Worm (Caenorhabditis elegans) whole organism, L2 larva: Measurements from ENCODE around the gene cyn-3.

Source experiments
- C34F6.9 ChIP-seq: fragments of 150-350 bp; optimal IDR thresholded peaks from 2 replicates; lab custom pipeline; 2014; ENCODE audit warnings: missing biosample characterization, missing genetic modification characterization
- F13H6.1 ChIP-seq: sonication (generic microtip); optimal IDR thresholded peaks from 2 replicates; lab custom pipeline; 2016; ENCODE audit warnings: missing genetic modification characterization, missing compliant biosample characterization
- R02D3.7 ChIP-seq: fragments of 150-350 bp; optimal IDR thresholded peaks from 2 replicates; lab custom pipeline; 2014; ENCODE audit warnings: missing biosample characterization, missing genetic modification characterization
- Y55F3AM.14 ChIP-seq: fragments of 200-800 bp; sonication (Bioruptor generic); optimal IDR thresholded peaks from 2 replicates; lab custom pipeline; 2018; ENCODE audit warnings: mild to moderate bottlenecking, missing genetic modification characterization, missing compliant biosample characterization
- ZK546.5 ChIP-seq: sonication (generic microtip); optimal IDR thresholded peaks from 2 replicates; lab custom pipeline; 2017; ENCODE audit warnings: missing biosample characterization, missing genetic modification characterization
- alr-1 ChIP-seq: fragments of 150-350 bp; optimal IDR thresholded peaks from 2 replicates; lab custom pipeline; 2014; ENCODE audit warnings: missing biosample characterization, missing genetic modification characterization
- aly-2 ChIP-seq: fragments of 150-350 bp; optimal IDR thresholded peaks from 2 replicates; lab custom pipeline; 2014; ENCODE audit warnings: missing biosample characterization, missing genetic modification characterization
- ama-1 ChIP-seq: fragments of 150-350 bp; optimal IDR thresholded peaks from 2 replicates; lab custom pipeline; 2018; ENCODE audit warnings: inconsistent platforms
- blmp-1 ChIP-seq: sonication (generic microtip); optimal IDR thresholded peaks from 2 replicates; lab custom pipeline; 2017; ENCODE audit warnings: missing genetic modification characterization, mild to moderate bottlenecking, missing compliant biosample characterization, antibody characterized with exemption, moderate library complexity; ENCODE audit not compliant: insufficient read depth
- ceh-16 ChIP-seq: fragments of 150-350 bp; optimal IDR thresholded peaks from 2 replicates; lab custom pipeline; 2014; ENCODE audit warnings: missing biosample characterization, missing genetic modification characterization
- crh-2 ChIP-seq: sonication (generic microtip); optimal IDR thresholded peaks from 2 replicates; lab custom pipeline; 2017; ENCODE audit warnings: missing biosample characterization, missing genetic modification characterization
- dmd-4 ChIP-seq: sonication (generic microtip); optimal IDR thresholded peaks from 2 replicates; lab custom pipeline; 2017; ENCODE audit warnings: missing biosample characterization, missing genetic modification characterization
- egl-27 ChIP-seq: sonication (generic microtip); optimal IDR thresholded peaks from 3 replicates; lab custom pipeline; 2017; ENCODE audit warnings: missing biosample characterization, missing genetic modification reagents, missing genetic modification characterization
- elt-1 ChIP-seq: fragments of 150-350 bp; optimal IDR thresholded peaks from 2 replicates; lab custom pipeline; 2014; ENCODE audit warnings: missing biosample characterization, missing genetic modification characterization
- elt-3 ChIP-seq: sonication (generic microtip); optimal IDR thresholded peaks from 2 replicates; lab custom pipeline; 2017; ENCODE audit warnings: missing biosample characterization, missing genetic modification characterization
- fos-1 ChIP-seq: fragments of 150-350 bp; optimal IDR thresholded peaks from 2 replicates; lab custom pipeline; 2014; ENCODE audit warnings: missing biosample characterization, missing genetic modification characterization
- gmeb-1 ChIP-seq: fragments of 150-350 bp; optimal IDR thresholded peaks from 2 replicates; lab custom pipeline; 2014; ENCODE audit warnings: missing biosample characterization, missing genetic modification characterization
- lin-11 ChIP-seq: fragments of 150-350 bp; sonication (generic microtip); optimal IDR thresholded peaks from 2 replicates; lab custom pipeline; 2014; ENCODE audit warnings: missing biosample characterization, missing genetic modification characterization, inconsistent platforms, mixed read lengths
- lin-13 ChIP-seq: fragments of 150-350 bp; optimal IDR thresholded peaks from 2 replicates; lab custom pipeline; 2014; ENCODE audit warnings: missing biosample characterization, missing genetic modification reagents, missing genetic modification characterization
- lin-39 ChIP-seq: fragments of 150-350 bp; optimal IDR thresholded peaks from 2 replicates; lab custom pipeline; 2014; ENCODE audit warnings: missing biosample characterization, missing genetic modification reagents, missing genetic modification characterization
- lsy-2 ChIP-seq, 2 experiments: fragments of 150-350 bp in 1 of 2; sonication (generic microtip) in 1 of 2; optimal IDR thresholded peaks; 2 replicates each; lab custom pipeline; 2014 to 2017; ENCODE audit warnings: missing biosample characterization in 2 of 2, missing genetic modification characterization in 2 of 2
- mab-5 ChIP-seq: fragments of 150-350 bp; optimal IDR thresholded peaks from 2 replicates; lab custom pipeline; 2014; ENCODE audit warnings: missing biosample characterization, missing genetic modification characterization
- mbf-1 ChIP-seq: sonication (generic microtip); optimal IDR thresholded peaks from 2 replicates; lab custom pipeline; 2017; ENCODE audit warnings: missing biosample characterization, missing genetic modification characterization
- mdl-1 ChIP-seq, 2 experiments: fragments of 150-350 bp in 1 of 2; sonication (generic microtip) in 1 of 2; optimal IDR thresholded peaks; 2 replicates each; lab custom pipeline; 2017; ENCODE audit warnings: missing biosample characterization in 2 of 2, missing genetic modification characterization in 2 of 2
- nhr-10 ChIP-seq: sonication (generic microtip); optimal IDR thresholded peaks from 2 replicates; lab custom pipeline; 2017; ENCODE audit warnings: missing biosample characterization, missing genetic modification characterization
- nhr-11 ChIP-seq: fragments of 150-350 bp; optimal IDR thresholded peaks from 2 replicates; lab custom pipeline; 2014; ENCODE audit warnings: missing biosample characterization, missing genetic modification characterization
- nhr-12 ChIP-seq: fragments of 150-350 bp; optimal IDR thresholded peaks from 2 replicates; lab custom pipeline; 2014; ENCODE audit warnings: missing biosample characterization, missing genetic modification characterization
- nhr-129 ChIP-seq: fragments of 150-350 bp; optimal IDR thresholded peaks from 2 replicates; lab custom pipeline; 2014; ENCODE audit warnings: missing biosample characterization, missing genetic modification characterization
- nhr-21 ChIP-seq: fragments of 150-350 bp; optimal IDR thresholded peaks from 2 replicates; lab custom pipeline; 2014; ENCODE audit warnings: missing biosample characterization, missing genetic modification characterization
- nhr-23 ChIP-seq: fragments of 150-350 bp; optimal IDR thresholded peaks from 2 replicates; lab custom pipeline; 2014; ENCODE audit warnings: missing biosample characterization, missing genetic modification reagents, missing genetic modification characterization
- nhr-237 ChIP-seq: fragments of 150-350 bp; optimal IDR thresholded peaks from 2 replicates; lab custom pipeline; 2014; ENCODE audit warnings: missing biosample characterization, missing genetic modification characterization
- nhr-25 ChIP-seq: fragments of 150-350 bp; sonication (generic microtip); optimal IDR thresholded peaks from 3 replicates; lab custom pipeline; 2014; ENCODE audit warnings: missing biosample characterization, missing genetic modification characterization
- nhr-6 ChIP-seq: fragments of 150-350 bp; optimal IDR thresholded peaks from 2 replicates; lab custom pipeline; 2014; ENCODE audit warnings: missing biosample characterization, missing genetic modification characterization
- nhr-77 ChIP-seq: fragments of 150-350 bp; optimal IDR thresholded peaks from 2 replicates; lab custom pipeline; 2014; ENCODE audit warnings: missing biosample characterization, missing genetic modification characterization
- peb-1 ChIP-seq: fragments of 150-350 bp; optimal IDR thresholded peaks from 2 replicates; lab custom pipeline; 2014; ENCODE audit warnings: missing biosample characterization, missing genetic modification characterization
- sem-4 ChIP-seq: fragments of 150-350 bp; optimal IDR thresholded peaks from 2 replicates; lab custom pipeline; 2014; ENCODE audit warnings: missing biosample characterization, missing genetic modification reagents, missing genetic modification characterization
- skn-1 ChIP-seq: sonication (generic microtip); optimal IDR thresholded peaks from 2 replicates; lab custom pipeline; 2017; ENCODE audit warnings: missing biosample characterization, missing genetic modification characterization
- sma-3 ChIP-seq: sonication (generic microtip); optimal IDR thresholded peaks from 2 replicates; lab custom pipeline; 2016; ENCODE audit warnings: missing genetic modification reagents, missing genetic modification characterization, missing compliant biosample characterization
- sma-9 ChIP-seq, 2 experiments: fragments of 150-350 bp in 1 of 2; sonication (generic microtip) in 1 of 2; optimal IDR thresholded peaks; 2 replicates each; lab custom pipeline; 2014 to 2016; ENCODE audit warnings: missing genetic modification characterization in 2 of 2, mild to moderate bottlenecking in 1 of 2, missing biosample characterization in 1 of 2, missing compliant biosample characterization in 1 of 2, missing genetic modification reagents in 1 of 2, moderate library complexity in 1 of 2
- snpc-4 ChIP-seq: fragments of 150-350 bp; optimal IDR thresholded peaks from 2 replicates; lab custom pipeline; 2014; ENCODE audit warnings: missing biosample characterization, missing genetic modification characterization
- unc-39 ChIP-seq: fragments of 150-350 bp; optimal IDR thresholded peaks from 2 replicates; lab custom pipeline; 2014; ENCODE audit warnings: missing biosample characterization, missing genetic modification characterization
- unc-55 ChIP-seq: fragments of 150-350 bp; sonication (generic microtip); optimal IDR thresholded peaks from 3 replicates; lab custom pipeline; 2014; ENCODE audit warnings: missing biosample characterization, missing genetic modification reagents, missing genetic modification characterization
- unc-62 ChIP-seq: fragments of 150-350 bp; optimal IDR thresholded peaks from 2 replicates; lab custom pipeline; 2014; ENCODE audit warnings: missing biosample characterization, missing genetic modification reagents, missing genetic modification characterization
- zag-1 ChIP-seq: fragments of 150-350 bp; optimal IDR thresholded peaks from 2 replicates; lab custom pipeline; 2014; ENCODE audit warnings: missing biosample characterization, missing genetic modification characterization
- ztf-1 ChIP-seq: fragments of 200-800 bp; sonication (Bioruptor generic); conservative IDR thresholded peaks from 2 replicates; pipeline ENCODE4 v1.3.6; 2022; ENCODE audit warnings: missing genetic modification characterization, missing compliant biosample characterization
- ztf-11 ChIP-seq: sonication (generic microtip); optimal IDR thresholded peaks from 2 replicates; lab custom pipeline; 2017; ENCODE audit warnings: missing biosample characterization, missing genetic modification characterization
- ztf-4 ChIP-seq: fragments of 150-350 bp; optimal IDR thresholded peaks from 2 replicates; lab custom pipeline; 2014; ENCODE audit warnings: missing biosample characterization, missing genetic modification characterization

cyn-3 gene

DNA sequence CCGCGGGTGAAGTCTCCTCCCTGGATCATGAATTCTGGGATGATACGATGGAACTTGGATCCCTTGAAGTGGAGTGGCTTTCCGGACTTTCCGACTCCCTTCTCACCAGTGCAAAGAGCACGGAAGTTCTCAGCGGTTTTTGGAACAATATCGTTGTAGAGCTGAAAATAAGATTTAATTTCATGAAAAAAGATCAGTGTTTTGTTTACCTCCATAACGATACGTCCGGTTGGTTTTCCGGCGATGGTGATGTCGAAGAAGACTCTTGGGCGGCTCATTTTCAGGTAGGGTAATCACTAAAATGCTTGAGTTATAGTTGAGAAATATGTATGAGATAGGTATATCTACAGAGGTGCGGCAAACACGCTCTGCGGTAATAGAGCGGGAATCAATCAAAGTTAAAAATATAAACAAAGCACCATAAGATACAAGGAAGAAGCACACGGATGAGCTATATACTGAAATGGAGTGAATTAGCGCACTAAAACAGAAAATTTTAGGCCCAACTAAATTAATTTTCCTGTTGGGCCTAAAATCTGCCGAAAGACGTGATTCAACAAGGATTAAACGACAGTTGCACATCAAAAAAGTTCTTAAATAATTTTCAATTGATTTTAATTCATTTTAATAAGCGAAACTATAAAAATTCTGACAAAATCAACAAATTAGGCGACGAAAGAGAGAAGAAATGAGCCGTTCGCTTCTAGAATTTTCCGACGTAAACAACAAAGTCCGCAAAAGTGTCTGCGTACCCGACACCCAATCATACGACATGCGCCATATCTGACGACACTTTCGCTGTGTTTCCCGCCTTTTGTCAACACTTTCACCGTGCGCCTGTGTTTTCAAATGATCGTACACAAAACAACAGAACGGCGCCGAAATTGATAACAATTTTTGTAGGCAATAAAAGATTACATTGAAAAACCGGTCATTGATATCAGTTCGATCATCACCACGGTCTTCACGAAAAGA lies 2.4 kb upstream of the cyn-3 start, which contains the start of the genes cyn-7 and bath-36 (continued):
- peak; percentile 24 for TF ChIP-seq sem-4 (tag; lab: Kevin White, UChicago)
- peak; percentile 71 for TF ChIP-seq nhr-129 (tag; lab: Kevin White, UChicago)
- no peak for TF ChIP-seq ztf-11 (tag; lab: Kevin White, UChicago)
- TF ChIP-seq lin-39 (tag; lab: Kevin White, UChicago) = no peak
- TF ChIP-seq peb-1 (tag; lab: Kevin White, UChicago) = no peak
- no peak for TF ChIP-seq nhr-11 (tag; lab: Kevin White, UChicago)
- no peak for TF ChIP-seq nhr-12 (tag; lab: Kevin White, UChicago)
- TF ChIP-seq F13H6.1 (tag; lab: Kevin White, UChicago) = peak; percentile 78
- TF ChIP-seq elt-1 (tag; lab: Kevin White, UChicago) = no peak
- no peak for TF ChIP-seq ZK546.5 (tag; lab: Kevin White, UChicago)
- TF ChIP-seq crh-2 (tag; lab: Kevin White, UChicago) = peak; percentile 82
- peak; percentile 70 for TF ChIP-seq lin-13
- TF ChIP-seq C34F6.9 (tag; lab: Kevin White, UChicago) = peak; percentile 86
- TF ChIP-seq ztf-4 (tag; lab: Kevin White, UChicago) = peak; percentile 34
- no peak for TF ChIP-seq nhr-77 (tag; lab: Kevin White, UChicago)
- no peak for TF ChIP-seq ama-1 (lab: Kevin White, UChicago)

DNA sequence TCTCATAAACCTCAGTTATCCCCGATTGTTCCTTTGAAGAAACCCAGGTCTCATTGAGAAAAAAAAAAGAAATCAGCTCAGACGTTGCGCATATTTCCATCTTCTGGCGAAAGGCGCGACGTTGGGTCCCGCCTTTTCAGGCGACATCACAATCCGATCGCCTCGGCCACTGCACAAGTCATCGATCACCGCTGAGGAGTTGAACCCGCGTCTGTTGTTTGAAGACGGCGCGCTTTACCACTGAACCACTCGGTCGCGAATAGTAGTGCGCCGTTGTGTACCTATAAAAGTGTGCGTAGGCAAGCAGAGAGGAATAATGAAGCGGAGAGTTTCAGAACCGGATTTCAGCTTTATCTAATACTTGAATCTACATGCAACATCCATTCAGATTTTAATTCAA lies 1.2 kb downstream of the cyn-3 start, which contains the start of gene Y75B12B.11:
Gene Y75B12B.11 (plus strand): TSS at position 394 of the 400 bp plus-strand sequence.
- TF ChIP-seq zag-1 (tag; lab: Kevin White, UChicago) (no peak), fos-1 (tag; lab: Kevin White, UChicago) (peak; percentile 67), skn-1 (no peak), sma-3 (GFP tag; lab: Kevin White, UChicago) (peak; percentile 80), nhr-23 (tag; lab: Kevin White, UChicago) (no peak), mdl-1 (tag; optimal IDR thresholded peaks at IDR 0.05; lab: Kevin White, UChicago) (no peak), snpc-4 (peak; percentile 55), unc-39 (tag; lab: Kevin White, UChicago) (no peak), egl-27 (tag; lab: Kevin White, UChicago) (peak; percentile 56), gmeb-1 (tag; lab: Kevin White, UChicago) (peak; percentile 76), sem-4 (tag; lab: Kevin White, UChicago) (peak; percentile 75), ceh-16 (peak; percentile 33), nhr-77 (tag; lab: Kevin White, UChicago) (no peak), crh-2 (tag; lab: Kevin White, UChicago) (peak; percentile 82), nhr-12 (tag; lab: Kevin White, UChicago) (no peak), sma-9 (GFP tag; optimal IDR thresholded peaks at IDR 0.05; lab: Kevin White, UChicago) (peak; percentile 83), sma-9 (tag; optimal IDR thresholded peaks at IDR 0.05; lab: Kevin White, UChicago) (no peak), nhr-25 (no peak), peb-1 (tag; lab: Kevin White, UChicago) (no peak), nhr-21 (tag; lab: Kevin White, UChicago) (peak; percentile 81), nhr-129 (tag; lab: Kevin White, UChicago) (peak; percentile 88), F13H6.1 (tag; lab: Kevin White, UChicago) (peak; percentile 69), elt-1 (tag; lab: Kevin White, UChicago) (no peak), dmd-4 (tag; lab: Kevin White, UChicago) (no peak), alr-1 (tag; lab: Kevin White, UChicago) (no peak), ztf-4 (tag; lab: Kevin White, UChicago) (peak; percentile 70), nhr-237 (tag; lab: Kevin White, UChicago) (no peak), ztf-1 (GFP tag; lab: Robert Waterston, UW) (no peak), ZK546.5 (tag; lab: Kevin White, UChicago) (no peak), ztf-11 (tag; lab: Kevin White, UChicago) (no peak), elt-3 (tag; lab: Kevin White, UChicago) (no peak), lsy-2 (tag; optimal IDR thresholded peaks at IDR 0.05; lab: Kevin White, UChicago) (peak; percentile 25 to 63), lin-39 (tag; lab: Kevin White, UChicago) (no peak), Y55F3AM.14 (peak; percentile 77), nhr-6 (tag; lab: Kevin White, UChicago) (no peak), unc-55 (GFP tag; lab: Kevin White, UChicago) (peak; percentile 73), C34F6.9 (tag; lab: Kevin White, UChicago) (peak; percentile 62), lin-11 (tag; lab: Kevin White, UChicago) (peak; percentile 66), blmp-1 (tag; lab: Kevin White, UChicago) (peak; percentile 32), nhr-11 (tag; lab: Kevin White, UChicago) (no peak), nhr-10 (tag; lab: Kevin White, UChicago) (no peak), ama-1 (lab: Kevin White, UChicago) (peak; percentile 89), mbf-1 (tag; lab: Kevin White, UChicago) (no peak), mab-5 (peak; percentile 2), unc-62 (GFP tag; lab: Kevin White, UChicago) (no peak), aly-2 (tag; lab: Kevin White, UChicago) (no peak), lin-13 (peak; percentile 76), R02D3.7 (tag; lab: Kevin White, UChicago) (no peak)
